Worm (Caenorhabditis elegans) whole organism, L1 larva: ENCODE data around the gene str-52.

Experiments
- aha-1 ChIP-seq: fragments of 150-350 bp; optimal IDR thresholded peaks from 2 replicates; lab custom pipeline; 2014; ENCODE audit warnings: missing biosample characterization, missing genetic modification characterization
- ama-1 ChIP-seq: fragments of 150-350 bp; optimal IDR thresholded peaks from 2 replicates; lab custom pipeline; 2014
- blmp-1 ChIP-seq: fragments of 150-350 bp; optimal IDR thresholded peaks from 2 replicates; lab custom pipeline; 2014; ENCODE audit warnings: missing biosample characterization, missing genetic modification characterization
- ceh-63 ChIP-seq: fragments of 200-800 bp; sonication (Bioruptor generic); optimal IDR thresholded peaks from 2 replicates; lab custom pipeline; 2018; ENCODE audit warnings: mild to moderate bottlenecking, missing genetic modification characterization, missing compliant biosample characterization
- ceh-90 ChIP-seq: sonication (generic microtip); optimal IDR thresholded peaks from 2 replicates; lab custom pipeline; 2016; ENCODE audit warnings: missing genetic modification characterization, missing compliant biosample characterization
- dsc-1 ChIP-seq: sonication (generic microtip); optimal IDR thresholded peaks from 2 replicates; lab custom pipeline; 2016; ENCODE audit warnings: mild to moderate bottlenecking, missing genetic modification characterization, missing compliant biosample characterization
- egl-27 ChIP-seq, 2 experiments: fragments of 150-350 bp in 1 of 2; sonication (generic microtip); optimal IDR thresholded peaks; 3 replicates each; lab custom pipeline; 2017 to 2018; ENCODE audit warnings: missing biosample characterization in 2 of 2, missing genetic modification characterization in 2 of 2, missing genetic modification reagents in 2 of 2
- elt-3 ChIP-seq, 6 experiments: fragments of 150-350 bp in 1 of 6; sonication (generic microtip); optimal IDR thresholded peaks; 2 replicates each; lab custom pipeline; 2017 to 2018; ENCODE audit warnings: missing biosample characterization in 6 of 6, missing genetic modification characterization in 6 of 6, inconsistent platforms in 1 of 6
- ets-5 ChIP-seq: fragments of 200-800 bp; sonication (Bioruptor generic); IDR thresholded peaks from 2 replicates; pipeline ENCODE4 v1.3.6; 2022; ENCODE audit warnings: missing genetic modification characterization, missing compliant biosample characterization
- fkh-4 ChIP-seq: sonication (generic microtip); optimal IDR thresholded peaks from 2 replicates; lab custom pipeline; 2016; ENCODE audit warnings: missing compliant biosample characterization, missing genetic modification characterization, borderline replicate concordance
- fkh-8 ChIP-seq: sonication (generic microtip); optimal IDR thresholded peaks from 2 replicates; lab custom pipeline; 2016; ENCODE audit warnings: mild to moderate bottlenecking, missing genetic modification characterization, missing compliant biosample characterization
- fos-1 ChIP-seq: fragments of 150-350 bp; optimal IDR thresholded peaks from 2 replicates; lab custom pipeline; 2014; ENCODE audit warnings: missing biosample characterization, missing genetic modification characterization
- grh-1 ChIP-seq: fragments of 200-800 bp; sonication (Bioruptor generic); IDR thresholded peaks from 2 replicates; pipeline ENCODE4 v1.3.6; 2022; ENCODE audit warnings: missing genetic modification reagents, missing genetic modification characterization, missing compliant biosample characterization
- hlh-17 ChIP-seq: fragments of 200-800 bp; sonication (Bioruptor generic); optimal IDR thresholded peaks from 2 replicates; lab custom pipeline; 2018; ENCODE audit warnings: missing genetic modification characterization, mild to moderate bottlenecking, missing compliant biosample characterization, moderate library complexity, borderline replicate concordance
- irx-1 ChIP-seq: sonication (generic microtip); optimal IDR thresholded peaks from 2 replicates; lab custom pipeline; 2016; ENCODE audit warnings: missing genetic modification characterization, missing compliant biosample characterization
- jun-1 ChIP-seq: fragments of 150-350 bp; optimal IDR thresholded peaks from 2 replicates; lab custom pipeline; 2014; ENCODE audit warnings: missing biosample characterization, missing genetic modification reagents, missing genetic modification characterization
- lin-14 ChIP-seq: fragments of 200-800 bp; sonication (Bioruptor generic); optimal IDR thresholded peaks from 2 replicates; lab custom pipeline; 2018; ENCODE audit warnings: mild to moderate bottlenecking, missing genetic modification characterization, moderate library complexity, missing compliant biosample characterization
- lin-15B ChIP-seq: fragments of 150-350 bp; sonication (generic microtip); optimal IDR thresholded peaks from 3 replicates; lab custom pipeline; 2014; ENCODE audit warnings: missing biosample characterization, missing genetic modification characterization
- lin-35 ChIP-seq, 2 experiments: fragments of 150-350 bp; optimal IDR thresholded peaks; 2 replicates each; lab custom pipeline; 2014; ENCODE audit warnings: missing biosample characterization in 2 of 2, missing genetic modification characterization in 2 of 2, missing genetic modification reagents in 2 of 2
- lir-3 ChIP-seq: sonication (generic microtip); optimal IDR thresholded peaks from 2 replicates; lab custom pipeline; 2016; ENCODE audit warnings: mild to moderate bottlenecking, missing genetic modification characterization, moderate library complexity, missing compliant biosample characterization; ENCODE audit not compliant: poor library complexity
- lsy-2 ChIP-seq, 2 experiments: fragments of 150-350 bp; optimal IDR thresholded peaks; 2 replicates each; lab custom pipeline; 2014; ENCODE audit warnings: missing biosample characterization in 2 of 2, missing genetic modification characterization in 2 of 2
- mef-2 ChIP-seq: fragments of 150-350 bp; optimal IDR thresholded peaks from 2 replicates; lab custom pipeline; 2014; ENCODE audit warnings: missing biosample characterization, missing genetic modification characterization
- nhr-20 ChIP-seq: sonication (generic microtip); optimal IDR thresholded peaks from 2 replicates; lab custom pipeline; 2016; ENCODE audit warnings: mild to moderate bottlenecking, missing genetic modification characterization, missing compliant biosample characterization
- nhr-237 ChIP-seq: fragments of 150-350 bp; optimal IDR thresholded peaks from 2 replicates; lab custom pipeline; 2014; ENCODE audit warnings: missing biosample characterization, missing genetic modification characterization
- nhr-47 ChIP-seq: sonication (generic microtip); optimal IDR thresholded peaks from 2 replicates; lab custom pipeline; 2016; ENCODE audit warnings: mild to moderate bottlenecking, missing genetic modification characterization, moderate library complexity, missing compliant biosample characterization
- nhr-71 ChIP-seq: sonication (generic microtip); optimal IDR thresholded peaks from 2 replicates; lab custom pipeline; 2016; ENCODE audit warnings: mild to moderate bottlenecking, missing genetic modification characterization, moderate library complexity, missing compliant biosample characterization
- nhr-90 ChIP-seq: sonication (generic microtip); optimal IDR thresholded peaks from 2 replicates; lab custom pipeline; 2016; ENCODE audit warnings: mild to moderate bottlenecking, missing genetic modification characterization, missing compliant biosample characterization; ENCODE audit not compliant: poor library complexity
- pag-3 ChIP-seq: sonication (generic microtip); optimal IDR thresholded peaks from 2 replicates; lab custom pipeline; 2017; ENCODE audit warnings: missing genetic modification characterization, mild to moderate bottlenecking, missing compliant biosample characterization, antibody characterized with exemption, borderline replicate concordance; ENCODE audit not compliant: insufficient read depth
- rnt-1 ChIP-seq: sonication (generic microtip); optimal IDR thresholded peaks from 2 replicates; lab custom pipeline; 2016; ENCODE audit warnings: mild to moderate bottlenecking, missing genetic modification characterization, moderate library complexity, missing compliant biosample characterization
- sptf-1 ChIP-seq: fragments of 150-350 bp; optimal IDR thresholded peaks from 2 replicates; lab custom pipeline; 2014; ENCODE audit warnings: missing biosample characterization, missing genetic modification characterization
- sup-37 ChIP-seq: fragments of 200-800 bp; sonication (Bioruptor generic); optimal IDR thresholded peaks from 2 replicates; lab custom pipeline; 2018; ENCODE audit warnings: mild to moderate bottlenecking, missing genetic modification characterization, missing compliant biosample characterization
- swsn-7 ChIP-seq: sonication (generic microtip); optimal IDR thresholded peaks from 2 replicates; lab custom pipeline; 2016; ENCODE audit warnings: missing genetic modification characterization, missing compliant biosample characterization
- tlp-1 ChIP-seq: fragments of 150-350 bp; optimal IDR thresholded peaks from 2 replicates; lab custom pipeline; 2014; ENCODE audit warnings: missing biosample characterization, missing genetic modification characterization
- unc-130 ChIP-seq: fragments of 150-350 bp; optimal IDR thresholded peaks from 2 replicates; lab custom pipeline; 2017; ENCODE audit warnings: missing biosample characterization, missing genetic modification characterization, inconsistent platforms
- unc-30 ChIP-seq: sonication (generic microtip); optimal IDR thresholded peaks from 2 replicates; lab custom pipeline; 2017; ENCODE audit warnings: missing biosample characterization, missing genetic modification characterization
- unc-62 ChIP-seq: fragments of 150-350 bp; optimal IDR thresholded peaks from 2 replicates; lab custom pipeline; 2014; ENCODE audit warnings: missing biosample characterization, missing genetic modification reagents, missing genetic modification characterization
- unc-86 ChIP-seq: sonication (generic microtip); optimal IDR thresholded peaks from 2 replicates; lab custom pipeline; 2016; ENCODE audit warnings: missing genetic modification characterization, missing compliant biosample characterization
- xbp-1 ChIP-seq: sonication (generic microtip); optimal IDR thresholded peaks from 2 replicates; lab custom pipeline; 2016; ENCODE audit warnings: missing genetic modification characterization, missing compliant biosample characterization
- ztf-11 ChIP-seq, 2 experiments: sonication (generic microtip); optimal IDR thresholded peaks; 2 replicates each; lab custom pipeline; 2016 to 2017; ENCODE audit warnings: missing genetic modification characterization in 2 of 2, missing biosample characterization in 1 of 2, missing compliant biosample characterization in 1 of 2
- ztf-4 ChIP-seq: fragments of 150-350 bp; optimal IDR thresholded peaks from 2 replicates; lab custom pipeline; 2014; ENCODE audit warnings: missing biosample characterization, missing genetic modification characterization

str-52 gene

DNA sequence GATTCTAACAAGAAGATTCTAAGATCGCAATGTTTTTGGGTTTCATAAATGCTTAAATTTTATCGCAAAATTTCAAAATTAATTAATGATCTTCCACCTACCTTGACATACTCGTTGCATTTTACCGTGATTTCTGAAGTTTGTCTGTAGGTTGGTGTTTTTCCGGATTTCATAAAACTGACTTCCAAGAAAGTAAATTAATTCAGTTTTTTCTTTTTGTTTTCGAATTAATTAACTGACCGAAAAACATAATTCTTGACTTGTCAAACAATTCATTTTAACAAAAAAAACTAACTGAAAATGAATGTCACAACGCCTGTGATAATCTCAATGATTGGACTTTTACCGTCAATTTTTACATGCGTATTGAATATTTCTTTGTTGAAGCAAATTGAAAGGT lies 35.8 kb upstream of the str-52 start, which contains the start of gene srbc-16:
TSS of gene srbc-16 (plus strand) at position 301 of the 400 bp plus-strand sequence.
- TF ChIP-seq jun-1 (tag; lab: Kevin White, UChicago) (no peak), dsc-1 (tag; lab: Kevin White, UChicago) (no peak), nhr-71 (tag; lab: Kevin White, UChicago) (no peak), aha-1 (no peak), fos-1 (tag; lab: Kevin White, UChicago) (no peak), sup-37 (no peak), sptf-1 (no peak), unc-30 (no peak), xbp-1 (no peak), ets-5 (GFP tag; lab: Robert Waterston, UW) (no peak), tlp-1 (tag; lab: Kevin White, UChicago) (no peak), unc-62 (GFP tag; lab: Kevin White, UChicago) (no peak), hlh-17 (GFP tag; lab: Kevin White, UChicago) (no peak), pag-3 (tag; lab: Kevin White, UChicago) (no peak), fkh-8 (no peak)

DNA sequence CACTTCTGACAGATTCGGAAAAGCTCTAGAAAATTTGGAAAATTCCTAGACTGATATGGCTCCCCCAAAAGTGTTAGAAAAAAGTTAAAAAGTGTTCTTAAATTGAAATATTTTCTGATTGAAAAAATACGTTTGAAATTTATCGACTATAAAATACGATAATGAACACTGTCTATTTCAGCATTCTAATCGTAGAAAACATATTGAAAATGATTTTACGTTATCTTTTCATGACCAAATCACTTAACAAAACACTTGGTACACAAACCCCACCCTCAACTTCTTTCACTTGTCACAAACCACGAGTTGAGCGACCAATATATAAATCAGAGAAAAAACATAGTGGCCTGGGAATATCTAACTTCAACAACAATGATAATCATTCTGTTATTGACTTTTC lies 33.3 kb upstream of the str-52 start, which contains the start of gene cyp-33C1:
TSS of gene cyp-33C1 (plus strand) at position 301 of the 400 bp plus-strand sequence.
- TF ChIP-seq dsc-1 (tag; lab: Kevin White, UChicago) (no peak), lin-14 (GFP tag; lab: Kevin White, UChicago) (no peak), nhr-90 (no peak), ceh-63 (no peak), mef-2 (no peak), fkh-8 (no peak), ama-1 (lab: Kevin White, UChicago) (no peak), swsn-7 (tag; lab: Kevin White, UChicago) (no peak), lin-15B (tag; lab: Kevin White, UChicago) (no peak), ztf-4 (tag; lab: Kevin White, UChicago) (no peak), nhr-237 (tag; lab: Kevin White, UChicago) (no peak), sptf-1 (no peak), ztf-11 (tag; optimal IDR thresholded peaks at IDR 0.05; lab: Kevin White, UChicago) (no peak)

- TF ChIP-seq lir-3 (tag; lab: Kevin White, UChicago) (no peak), unc-130 (tag; lab: Kevin White, UChicago) (no peak), ceh-90 (tag; lab: Kevin White, UChicago) (no peak), nhr-47 (tag; lab: Kevin White, UChicago) (no peak), nhr-20 (no peak), lsy-2 (tag; optimal IDR thresholded peaks at IDR 0.05; lab: Kevin White, UChicago) (no peak), lin-35 (GFP tag; optimal IDR thresholded peaks at IDR 0.05; lab: Kevin White, UChicago) (no peak), rnt-1 (tag; lab: Kevin White, UChicago) (no peak), unc-86 (tag; lab: Kevin White, UChicago) (no peak), elt-3 (tag; optimal IDR thresholded peaks at IDR 0.05; lab: Kevin White, UChicago) (no peak), hlh-17 (GFP tag; lab: Kevin White, UChicago) (no peak), egl-27 (tag; optimal IDR thresholded peaks at IDR 0.05; lab: Kevin White, UChicago) (no peak), fkh-4 (tag; lab: Kevin White, UChicago) (no peak), irx-1 (no peak), blmp-1 (tag; lab: Kevin White, UChicago) (no peak), grh-1 (GFP tag; lab: Robert Waterston, UW) (no peak)
These were observed 31.4 kb upstream of the str-52 start, which contains the start of gene srbc-17 for ce11 chrV:2177307-2177764. Gene srbc-17, plus strand, starts transcription at chrV:2177714.
